Worm (Caenorhabditis elegans) whole organism, L1 larva: ENCODE measurements around the gene sknr-1.

Experiments
- C04F5.9 ChIP-seq: sonication (generic microtip); optimal IDR thresholded peaks from 2 replicates; lab custom pipeline; 2016; ENCODE audit warnings: missing genetic modification characterization, missing compliant biosample characterization
- C34B4.2 ChIP-seq: sonication (generic microtip); optimal IDR thresholded peaks from 2 replicates; lab custom pipeline; 2017; ENCODE audit warnings: mild to moderate bottlenecking, missing genetic modification characterization, missing compliant biosample characterization
- Y116A8C.19 ChIP-seq: sonication (generic microtip); optimal IDR thresholded peaks from 2 replicates; lab custom pipeline; 2016; ENCODE audit warnings: missing compliant biosample characterization, missing genetic modification characterization, borderline replicate concordance
- alr-1 ChIP-seq: fragments of 200-800 bp; sonication (Bioruptor generic); optimal IDR thresholded peaks from 2 replicates; lab custom pipeline; 2018; ENCODE audit warnings: borderline replicate concordance, mild to moderate bottlenecking, missing genetic modification characterization, missing compliant biosample characterization
- aly-2 ChIP-seq: fragments of 150-350 bp; optimal IDR thresholded peaks from 2 replicates; lab custom pipeline; 2014; ENCODE audit warnings: missing biosample characterization, missing genetic modification characterization
- ama-1 ChIP-seq: fragments of 150-350 bp; optimal IDR thresholded peaks from 2 replicates; lab custom pipeline; 2014
- ceh-63 ChIP-seq: fragments of 200-800 bp; sonication (Bioruptor generic); optimal IDR thresholded peaks from 2 replicates; lab custom pipeline; 2018; ENCODE audit warnings: mild to moderate bottlenecking, missing genetic modification characterization, missing compliant biosample characterization
- ceh-8 ChIP-seq: fragments of 200-800 bp; sonication (Bioruptor generic); optimal IDR thresholded peaks from 2 replicates; lab custom pipeline; 2018; ENCODE audit warnings: mild to moderate bottlenecking, missing genetic modification characterization, moderate library complexity, missing compliant biosample characterization
- dpl-1 ChIP-seq, 3 experiments: fragments of 150-350 bp in 2 of 3; sonication (generic microtip) in 1 of 3; optimal IDR thresholded peaks; 2 replicates each; lab custom pipeline; 2014 to 2017; ENCODE audit warnings: missing biosample characterization in 3 of 3, missing genetic modification characterization in 3 of 3, missing genetic modification reagents in 3 of 3
- efl-1 ChIP-seq, 4 experiments: fragments of 150-350 bp; optimal IDR thresholded peaks in 3 of 4; peaks in 1 of 4; 1 replicate in 1 of 4; 2 replicates in 3 of 4; lab custom pipeline; 2014; ENCODE audit warnings: missing biosample characterization in 2 of 4, missing genetic modification characterization in 2 of 4, missing genetic modification reagents in 2 of 4
- efl-3 ChIP-seq: fragments of 200-800 bp; sonication (Bioruptor generic); optimal IDR thresholded peaks from 2 replicates; lab custom pipeline; 2018; ENCODE audit warnings: mild to moderate bottlenecking, missing genetic modification characterization, missing compliant biosample characterization
- egl-27 ChIP-seq, 2 experiments: fragments of 150-350 bp in 1 of 2; sonication (generic microtip); optimal IDR thresholded peaks; 3 replicates each; lab custom pipeline; 2017 to 2018; ENCODE audit warnings: missing biosample characterization in 2 of 2, missing genetic modification characterization in 2 of 2, missing genetic modification reagents in 2 of 2
- elt-3 ChIP-seq, 6 experiments: fragments of 150-350 bp in 1 of 6; sonication (generic microtip); optimal IDR thresholded peaks; 2 replicates each; lab custom pipeline; 2017 to 2018; ENCODE audit warnings: missing biosample characterization in 6 of 6, missing genetic modification characterization in 6 of 6, inconsistent platforms in 1 of 6
- fkh-8 ChIP-seq: sonication (generic microtip); optimal IDR thresholded peaks from 2 replicates; lab custom pipeline; 2016; ENCODE audit warnings: mild to moderate bottlenecking, missing genetic modification characterization, missing compliant biosample characterization
- hlh-4 ChIP-seq: sonication (generic microtip); optimal IDR thresholded peaks from 2 replicates; lab custom pipeline; 2016; ENCODE audit warnings: mild to moderate bottlenecking, missing genetic modification characterization, missing compliant biosample characterization
- hpl-2 ChIP-seq: fragments of 150-350 bp; optimal IDR thresholded peaks from 2 replicates; lab custom pipeline; 2014; ENCODE audit warnings: missing biosample characterization, missing genetic modification reagents, missing genetic modification characterization
- irx-1 ChIP-seq: sonication (generic microtip); optimal IDR thresholded peaks from 2 replicates; lab custom pipeline; 2016; ENCODE audit warnings: missing genetic modification characterization, missing compliant biosample characterization
- isw-1 ChIP-seq: fragments of 200-800 bp; sonication (Bioruptor generic); IDR thresholded peaks from 2 replicates; pipeline ENCODE4 v1.3.6; 2022; ENCODE audit warnings: missing genetic modification characterization, missing compliant biosample characterization
- lin-14 ChIP-seq: fragments of 200-800 bp; sonication (Bioruptor generic); optimal IDR thresholded peaks from 2 replicates; lab custom pipeline; 2018; ENCODE audit warnings: mild to moderate bottlenecking, missing genetic modification characterization, moderate library complexity, missing compliant biosample characterization
- lin-39 ChIP-seq: fragments of 150-350 bp; optimal IDR thresholded peaks from 2 replicates; lab custom pipeline; 2014; ENCODE audit warnings: missing biosample characterization, missing genetic modification reagents, missing genetic modification characterization
- nhr-20 ChIP-seq: sonication (generic microtip); optimal IDR thresholded peaks from 2 replicates; lab custom pipeline; 2016; ENCODE audit warnings: mild to moderate bottlenecking, missing genetic modification characterization, missing compliant biosample characterization
- nhr-76 ChIP-seq: sonication (generic microtip); optimal IDR thresholded peaks from 2 replicates; lab custom pipeline; 2017; ENCODE audit warnings: missing biosample characterization, missing genetic modification characterization
- rnt-1 ChIP-seq: sonication (generic microtip); optimal IDR thresholded peaks from 2 replicates; lab custom pipeline; 2016; ENCODE audit warnings: mild to moderate bottlenecking, missing genetic modification characterization, moderate library complexity, missing compliant biosample characterization
- snu-23 ChIP-seq: sonication (generic microtip); optimal IDR thresholded peaks from 2 replicates; lab custom pipeline; 2016; ENCODE audit warnings: missing genetic modification characterization, missing compliant biosample characterization
- unc-86 ChIP-seq: sonication (generic microtip); optimal IDR thresholded peaks from 2 replicates; lab custom pipeline; 2016; ENCODE audit warnings: missing genetic modification characterization, missing compliant biosample characterization
- unc-98 ChIP-seq: fragments of 200-800 bp; sonication (Bioruptor generic); IDR thresholded peaks from 2 replicates; pipeline ENCODE4 v1.3.6; 2022; ENCODE audit warnings: missing genetic modification characterization, missing compliant biosample characterization
- vab-15 ChIP-seq: sonication (generic microtip); optimal IDR thresholded peaks from 2 replicates; lab custom pipeline; 2017; ENCODE audit warnings: missing genotype, mild to moderate bottlenecking, missing genetic modification characterization, missing compliant biosample characterization
- zag-1 ChIP-seq: fragments of 150-350 bp; optimal IDR thresholded peaks from 2 replicates; lab custom pipeline; 2014; ENCODE audit warnings: missing biosample characterization, missing genetic modification characterization
- ztf-11 ChIP-seq, 2 experiments: sonication (generic microtip); optimal IDR thresholded peaks; 2 replicates each; lab custom pipeline; 2016 to 2017; ENCODE audit warnings: missing genetic modification characterization in 2 of 2, missing biosample characterization in 1 of 2, missing compliant biosample characterization in 1 of 2

Gene sknr-1

DNA sequence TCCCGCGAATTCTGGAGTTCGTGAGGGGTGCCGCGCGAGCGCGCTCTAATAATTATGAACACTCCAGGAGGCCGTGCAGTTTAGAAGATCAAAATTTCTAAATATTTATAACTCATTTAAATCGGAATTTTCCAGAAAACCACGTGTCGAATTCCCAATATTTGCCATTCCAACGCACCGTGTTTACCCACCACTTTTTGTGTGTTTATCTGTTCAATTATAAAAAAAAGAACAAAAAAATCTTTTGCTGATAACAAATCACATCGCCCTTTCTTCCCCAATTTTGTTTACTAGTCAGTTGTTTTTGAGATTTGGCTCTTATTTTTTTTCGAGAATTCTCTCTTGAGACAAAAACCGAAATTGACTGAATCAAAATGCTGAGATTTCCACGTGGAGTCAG lies 30.9 kb upstream of the sknr-1 start:
- no peak for TF ChIP-seq ztf-11 (tag; optimal IDR thresholded peaks at IDR 0.05; lab: Kevin White, UChicago)
- no peak for TF ChIP-seq efl-1 (optimal IDR thresholded peaks at IDR 0.05; lab: Kevin White, UChicago)
- peak in 1 of 2 experiments; percentile 48 for TF ChIP-seq efl-1 (GFP tag; optimal IDR thresholded peaks at IDR 0.05 in 1 of 2; lab: Kevin White, UChicago)

DNA sequence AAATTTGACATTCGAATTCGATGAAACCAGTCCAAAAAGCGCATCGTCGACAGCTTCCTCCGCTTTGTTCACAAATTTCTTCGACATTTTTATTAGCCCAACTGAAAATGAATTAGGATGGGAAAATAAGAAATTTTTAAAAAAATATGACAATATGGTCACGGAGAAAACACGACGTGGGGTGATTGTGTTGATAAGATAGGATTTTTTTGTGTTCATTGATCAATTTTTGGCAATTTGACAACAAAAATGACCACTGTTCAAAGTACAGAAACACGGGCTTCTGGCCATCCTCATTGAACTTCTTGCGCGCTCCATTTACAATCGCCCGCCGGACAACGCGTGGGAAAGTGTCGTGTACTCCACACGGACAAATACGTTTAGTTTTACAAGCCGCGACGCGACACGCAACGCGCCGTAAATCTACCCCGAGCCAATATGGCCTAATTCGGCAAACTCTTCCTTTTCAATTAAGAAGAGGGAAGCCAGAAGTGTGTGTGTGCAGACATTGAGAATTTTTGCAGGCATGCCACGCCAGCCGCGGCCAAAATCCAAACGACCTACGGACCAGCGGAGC lies 27.4 kb upstream of the sknr-1 start, which contains the start of the genes W02H5.8 and angl-1:
Gene W02H5.8 (minus strand): TSS at position 101 of the 577 bp plus-strand sequence.
Gene angl-1 (plus strand): TSS at position 527 of the 577 bp plus-strand sequence.
- no peak for TF ChIP-seq unc-86 (tag; lab: Kevin White, UChicago)
- TF ChIP-seq efl-1 (optimal IDR thresholded peaks at IDR 0.05; lab: Kevin White, UChicago): no peak
- peak in 1 of 2 experiments; percentile 89 for TF ChIP-seq efl-1 (GFP tag; optimal IDR thresholded peaks at IDR 0.05 in 1 of 2; lab: Kevin White, UChicago)

ce11 chrV:2650980-2651379 lies 25.7 kb upstream of the sknr-1 start:
- TF ChIP-seq zag-1 (tag; lab: Kevin White, UChicago): no peak
- TF ChIP-seq efl-1 (optimal IDR thresholded peaks at IDR 0.05; lab: Kevin White, UChicago): no peak
- TF ChIP-seq efl-1 (GFP tag; optimal IDR thresholded peaks at IDR 0.05 in 1 of 2; lab: Kevin White, UChicago): peak in 1 of 2 experiments; percentile 49

DNA sequence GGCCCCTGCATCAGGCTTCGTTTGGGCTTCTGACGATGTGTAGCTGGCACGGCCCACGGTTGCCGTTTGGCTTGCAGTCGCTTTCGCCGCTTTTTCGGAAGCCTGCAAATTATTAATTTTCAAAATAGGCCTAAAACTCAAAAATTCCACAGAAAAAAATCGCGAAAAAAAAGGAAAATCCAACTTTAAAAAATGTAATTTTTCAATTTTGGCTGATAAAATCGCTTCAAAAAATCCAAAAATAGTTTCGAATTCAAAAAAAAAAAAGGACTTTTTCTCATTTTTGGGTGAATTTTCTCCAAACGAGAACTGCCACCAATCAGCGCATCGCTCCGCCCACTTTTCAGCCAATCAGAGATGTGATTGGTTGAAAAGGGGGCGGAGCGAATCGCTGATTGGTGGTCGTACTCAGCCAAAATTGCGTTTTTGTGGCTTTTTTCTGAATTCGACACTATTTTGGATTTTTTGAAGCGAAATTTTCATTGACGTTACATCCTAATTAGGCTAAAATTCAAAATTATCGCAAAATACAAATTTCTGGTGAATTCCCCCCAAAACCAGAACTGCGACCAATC lies 22.0 kb upstream of the sknr-1 start:
- no peak for TF ChIP-seq alr-1 (tag; lab: Kevin White, UChicago)
- no peak for TF ChIP-seq snu-23
- TF ChIP-seq rnt-1: no peak
- TF ChIP-seq ceh-8 (GFP tag; lab: Kevin White, UChicago): no peak
- TF ChIP-seq efl-3: no peak
- TF ChIP-seq C34B4.2: no peak
- TF ChIP-seq lin-14 (GFP tag; lab: Kevin White, UChicago): no peak
- TF ChIP-seq lin-39 (tag; lab: Kevin White, UChicago): no peak
- TF ChIP-seq isw-1 (GFP tag; lab: Robert Waterston, UW): no peak

DNA sequence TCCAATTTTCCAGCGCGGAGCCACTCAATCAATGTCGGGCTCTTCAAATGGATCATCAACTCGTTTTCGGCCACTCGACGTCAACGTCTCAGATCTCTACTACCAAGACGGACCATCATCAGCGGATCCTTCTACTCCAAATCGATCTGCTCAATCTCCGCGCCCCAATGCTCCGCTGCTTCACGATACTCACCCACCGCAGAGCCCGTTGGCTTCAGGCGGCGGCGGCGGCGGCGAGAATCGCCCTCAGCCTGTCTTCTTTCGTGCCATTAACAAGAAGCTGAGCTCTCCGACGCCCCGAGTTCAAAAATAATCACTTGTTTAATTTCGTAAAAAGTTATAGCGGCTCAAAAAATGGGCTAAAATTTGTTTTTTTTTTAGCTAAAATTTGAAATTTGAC lies 20.8 kb upstream of the sknr-1 start:
- TF ChIP-seq elt-3 (tag; optimal IDR thresholded peaks at IDR 0.05; lab: Kevin White, UChicago) (no peak), egl-27 (tag; optimal IDR thresholded peaks at IDR 0.05; lab: Kevin White, UChicago) (no peak), isw-1 (GFP tag; lab: Robert Waterston, UW) (no peak), irx-1 (tag; lab: Kevin White, UChicago) (no peak), zag-1 (tag; lab: Kevin White, UChicago) (no peak)

- no peak for TF ChIP-seq efl-1 (optimal IDR thresholded peaks at IDR 0.05; lab: Kevin White, UChicago)
- peak in 1 of 2 experiments; percentile 10 for TF ChIP-seq efl-1 (GFP tag; optimal IDR thresholded peaks at IDR 0.05 in 1 of 2; lab: Kevin White, UChicago)
- no peak for TF ChIP-seq hlh-4
- TF ChIP-seq dpl-1 (GFP tag; optimal IDR thresholded peaks at IDR 0.05; lab: Kevin White, UChicago): peak in 1 of 3 experiments; percentile 1
- no peak for TF ChIP-seq nhr-76 (tag; lab: Kevin White, UChicago)
Measured at ce11 chrV:2639506-2639905, 14.2 kb upstream of the sknr-1 start.

DNA sequence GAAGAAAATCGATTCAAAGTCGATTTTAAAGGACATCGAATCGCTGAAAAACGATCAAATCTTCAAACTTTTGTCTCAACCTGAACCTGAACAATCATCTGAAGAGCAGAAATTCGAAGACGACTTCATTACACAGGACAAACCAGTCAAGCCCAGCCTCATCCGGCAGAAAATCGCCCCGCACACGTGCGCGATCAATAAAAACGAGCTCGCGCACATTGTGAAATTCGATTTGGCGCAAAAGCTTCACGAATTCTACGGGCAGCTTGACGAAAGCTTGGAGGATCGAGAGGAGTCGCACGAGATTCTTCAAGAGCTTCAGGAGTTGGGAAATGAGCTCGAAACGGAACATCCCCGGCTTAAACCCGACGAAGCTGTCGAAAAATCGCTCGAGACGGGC lies 13.8 kb upstream of the sknr-1 start, which contains the start of gene W02H5.2:
Gene W02H5.2 (plus strand): TSS at position 301 of the 400 bp plus-strand sequence.
- TF ChIP-seq nhr-20 (tag; lab: Kevin White, UChicago): no peak
- no peak for TF ChIP-seq unc-98 (GFP tag; lab: Robert Waterston, UW)
- TF ChIP-seq ceh-8 (GFP tag; lab: Kevin White, UChicago): no peak
- no peak for TF ChIP-seq Y116A8C.19 (tag; lab: Kevin White, UChicago)
- TF ChIP-seq ama-1 (lab: Kevin White, UChicago): no peak
- TF ChIP-seq ceh-63 (GFP tag; lab: Kevin White, UChicago): no peak
- no peak for TF ChIP-seq C04F5.9
- no peak for TF ChIP-seq fkh-8
- no peak for TF ChIP-seq hpl-2 (GFP tag; lab: Kevin White, UChicago)
- TF ChIP-seq rnt-1: no peak
- TF ChIP-seq vab-15 (tag; lab: Kevin White, UChicago): no peak
- no peak for TF ChIP-seq unc-86 (tag; lab: Kevin White, UChicago)
- no peak for TF ChIP-seq aly-2 (tag; lab: Kevin White, UChicago)
